Worm (Caenorhabditis elegans): Measurements from ENCODE around the gene srap-1.

DNA sequence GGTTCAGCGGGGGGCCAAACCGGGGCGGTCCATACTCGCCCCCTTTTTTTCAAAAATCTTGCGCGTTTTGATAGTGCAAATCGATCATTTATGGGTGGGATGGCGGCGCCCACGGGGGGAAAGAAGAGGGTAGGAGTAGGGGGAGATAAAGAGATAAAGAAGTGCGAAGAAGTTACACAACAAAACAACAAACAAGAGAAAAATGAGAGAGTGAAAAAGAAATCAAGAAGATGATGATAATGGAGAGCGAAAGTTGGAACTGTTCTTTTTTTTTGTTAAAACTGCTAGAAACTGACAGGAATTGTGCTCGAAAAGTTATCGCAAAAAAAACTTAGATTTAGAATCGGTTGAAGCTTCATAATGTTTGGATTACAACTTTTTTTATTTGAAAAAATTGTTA lies 40.6 kb upstream of the srap-1 start, which contains the start of gene ptr-13:
- TF ChIP-seq him-1 (tag; optimal IDR thresholded peaks at IDR 0.05) (no peak), dao-5 (tag; optimal IDR thresholded peaks at IDR 0.05) (no peak)
